Fruit fly (Drosophila melanogaster) whole organism, pupa: Measurements from ENCODE around the gene CG43407.

Experiments
- CG13204 ChIP-seq: fragments of 200-800 bp; sonication (Bioruptor generic); optimal IDR thresholded peaks from 2 replicates; lab custom pipeline; 2018; ENCODE audit warnings: missing biosample characterization, mild to moderate bottlenecking, missing genetic modification characterization, moderate library complexity
- CG8301 ChIP-seq: fragments of 200-800 bp; sonication (Bioruptor generic); optimal IDR thresholded peaks from 2 replicates; lab custom pipeline; 2018; ENCODE audit warnings: missing biosample characterization, mild to moderate bottlenecking, missing genetic modification characterization
- CG9948 ChIP-seq: fragments of 200-800 bp; sonication (Bioruptor generic); optimal IDR thresholded peaks from 2 replicates; lab custom pipeline; 2018; ENCODE audit warnings: missing biosample characterization, mild to moderate bottlenecking, missing genetic modification characterization, moderate library complexity
- D1 ChIP-seq: fragments of 200-800 bp; sonication (Bioruptor generic); optimal IDR thresholded peaks from 2 replicates; lab custom pipeline; 2018; ENCODE audit warnings: missing biosample characterization, mild to moderate bottlenecking, missing genetic modification characterization, moderate library complexity
- Ets98B ChIP-seq: fragments of 200-800 bp; sonication (Bioruptor generic); IDR thresholded peaks from 2 replicates; pipeline ENCODE4 v1.3.6; 2022; ENCODE audit warnings: missing biosample characterization, missing genetic modification characterization
- fd96Ca ChIP-seq: fragments of 200-800 bp; sonication (Bioruptor generic); IDR thresholded peaks from 3 replicates; pipeline ENCODE4 v1.3.6; 2022; ENCODE audit warnings: missing biosample characterization, missing genetic modification characterization

- TF ChIP-seq CG8301 (tag; lab: Kevin White, UChicago), result peak; percentile 54
- no peak for TF ChIP-seq fd96Ca (GFP tag; lab: Robert Waterston, UW)
- no peak for TF ChIP-seq D1 (tag; lab: Kevin White, UChicago)
- no peak for TF ChIP-seq CG9948 (tag; lab: Kevin White, UChicago)
- TF ChIP-seq CG13204 (GFP tag; lab: Kevin White, UChicago), result no peak
- TF ChIP-seq Ets98B (GFP tag; lab: Robert Waterston, UW), result peak; percentile 73
Observed at dm6 chr3L:19011174-19011573, 42.0 kb downstream of the CG43407 start.
